Worm (Caenorhabditis elegans): Measurements from ENCODE around the gene C44C1.1.

- TF ChIP-seq mls-2 (tag; optimal IDR thresholded peaks at IDR 0.05) (peak; percentile 91), ham-2 (GFP tag; optimal IDR thresholded peaks at IDR 0.05) (peak; percentile 37), lsy-2 (tag; optimal IDR thresholded peaks at IDR 0.05) (peak; percentile 79), sptf-1 (tag; optimal IDR thresholded peaks at IDR 0.05) (peak; percentile 85), snpc-4 (tag; optimal IDR thresholded peaks at IDR 0.05) (no peak), zip-8 (tag; optimal IDR thresholded peaks at IDR 0.05) (no peak)
Measured at ce11 chrX:949466-949865, 31.1 kb upstream of the C44C1.1 start.

Measured in whole organism, mixed stage, embryonic.